Worm (Caenorhabditis elegans) whole organism, L2 larva: Measurements from ENCODE around the gene ZK856.4.

ENCODE experiments used
- C34F6.9 ChIP-seq: fragments of 150-350 bp; optimal IDR thresholded peaks from 2 replicates; lab custom pipeline; 2014; ENCODE audit warnings: missing biosample characterization, missing genetic modification characterization
- Y55F3AM.14 ChIP-seq: fragments of 200-800 bp; sonication (Bioruptor generic); optimal IDR thresholded peaks from 2 replicates; lab custom pipeline; 2018; ENCODE audit warnings: mild to moderate bottlenecking, missing genetic modification characterization, missing compliant biosample characterization
- ZK546.5 ChIP-seq: sonication (generic microtip); optimal IDR thresholded peaks from 2 replicates; lab custom pipeline; 2017; ENCODE audit warnings: missing biosample characterization, missing genetic modification characterization
- alr-1 ChIP-seq: fragments of 150-350 bp; optimal IDR thresholded peaks from 2 replicates; lab custom pipeline; 2014; ENCODE audit warnings: missing biosample characterization, missing genetic modification characterization
- ama-1 ChIP-seq: fragments of 150-350 bp; optimal IDR thresholded peaks from 2 replicates; lab custom pipeline; 2018; ENCODE audit warnings: inconsistent platforms
- ceh-16 ChIP-seq: fragments of 150-350 bp; optimal IDR thresholded peaks from 2 replicates; lab custom pipeline; 2014; ENCODE audit warnings: missing biosample characterization, missing genetic modification characterization
- ceh-82 ChIP-seq: fragments of 150-350 bp; optimal IDR thresholded peaks from 2 replicates; lab custom pipeline; 2014; ENCODE audit warnings: missing biosample characterization, missing genetic modification characterization
- crh-2 ChIP-seq: sonication (generic microtip); optimal IDR thresholded peaks from 2 replicates; lab custom pipeline; 2017; ENCODE audit warnings: missing biosample characterization, missing genetic modification characterization
- egl-27 ChIP-seq: sonication (generic microtip); optimal IDR thresholded peaks from 3 replicates; lab custom pipeline; 2017; ENCODE audit warnings: missing biosample characterization, missing genetic modification reagents, missing genetic modification characterization
- elt-1 ChIP-seq: fragments of 150-350 bp; optimal IDR thresholded peaks from 2 replicates; lab custom pipeline; 2014; ENCODE audit warnings: missing biosample characterization, missing genetic modification characterization
- lin-11 ChIP-seq: fragments of 150-350 bp; sonication (generic microtip); optimal IDR thresholded peaks from 2 replicates; lab custom pipeline; 2014; ENCODE audit warnings: missing biosample characterization, missing genetic modification characterization, inconsistent platforms, mixed read lengths
- lin-13 ChIP-seq: fragments of 150-350 bp; optimal IDR thresholded peaks from 2 replicates; lab custom pipeline; 2014; ENCODE audit warnings: missing biosample characterization, missing genetic modification reagents, missing genetic modification characterization
- lin-39 ChIP-seq: fragments of 150-350 bp; optimal IDR thresholded peaks from 2 replicates; lab custom pipeline; 2014; ENCODE audit warnings: missing biosample characterization, missing genetic modification reagents, missing genetic modification characterization
- lsy-2 ChIP-seq, 2 experiments: fragments of 150-350 bp in 1 of 2; sonication (generic microtip) in 1 of 2; optimal IDR thresholded peaks; 2 replicates each; lab custom pipeline; 2014 to 2017; ENCODE audit warnings: missing biosample characterization in 2 of 2, missing genetic modification characterization in 2 of 2
- mab-5 ChIP-seq: fragments of 150-350 bp; optimal IDR thresholded peaks from 2 replicates; lab custom pipeline; 2014; ENCODE audit warnings: missing biosample characterization, missing genetic modification characterization
- mbf-1 ChIP-seq: sonication (generic microtip); optimal IDR thresholded peaks from 2 replicates; lab custom pipeline; 2017; ENCODE audit warnings: missing biosample characterization, missing genetic modification characterization
- mdl-1 ChIP-seq, 2 experiments: fragments of 150-350 bp in 1 of 2; sonication (generic microtip) in 1 of 2; optimal IDR thresholded peaks; 2 replicates each; lab custom pipeline; 2017; ENCODE audit warnings: missing biosample characterization in 2 of 2, missing genetic modification characterization in 2 of 2
- nhr-10 ChIP-seq: sonication (generic microtip); optimal IDR thresholded peaks from 2 replicates; lab custom pipeline; 2017; ENCODE audit warnings: missing biosample characterization, missing genetic modification characterization
- nhr-11 ChIP-seq: fragments of 150-350 bp; optimal IDR thresholded peaks from 2 replicates; lab custom pipeline; 2014; ENCODE audit warnings: missing biosample characterization, missing genetic modification characterization
- nhr-12 ChIP-seq: fragments of 150-350 bp; optimal IDR thresholded peaks from 2 replicates; lab custom pipeline; 2014; ENCODE audit warnings: missing biosample characterization, missing genetic modification characterization
- nhr-129 ChIP-seq: fragments of 150-350 bp; optimal IDR thresholded peaks from 2 replicates; lab custom pipeline; 2014; ENCODE audit warnings: missing biosample characterization, missing genetic modification characterization
- nhr-21 ChIP-seq: fragments of 150-350 bp; optimal IDR thresholded peaks from 2 replicates; lab custom pipeline; 2014; ENCODE audit warnings: missing biosample characterization, missing genetic modification characterization
- nhr-23 ChIP-seq: fragments of 150-350 bp; optimal IDR thresholded peaks from 2 replicates; lab custom pipeline; 2014; ENCODE audit warnings: missing biosample characterization, missing genetic modification reagents, missing genetic modification characterization
- nhr-237 ChIP-seq: fragments of 150-350 bp; optimal IDR thresholded peaks from 2 replicates; lab custom pipeline; 2014; ENCODE audit warnings: missing biosample characterization, missing genetic modification characterization
- nhr-6 ChIP-seq: fragments of 150-350 bp; optimal IDR thresholded peaks from 2 replicates; lab custom pipeline; 2014; ENCODE audit warnings: missing biosample characterization, missing genetic modification characterization
- sem-4 ChIP-seq: fragments of 150-350 bp; optimal IDR thresholded peaks from 2 replicates; lab custom pipeline; 2014; ENCODE audit warnings: missing biosample characterization, missing genetic modification reagents, missing genetic modification characterization
- sma-3 ChIP-seq: sonication (generic microtip); optimal IDR thresholded peaks from 2 replicates; lab custom pipeline; 2016; ENCODE audit warnings: missing genetic modification reagents, missing genetic modification characterization, missing compliant biosample characterization
- snpc-4 ChIP-seq: fragments of 150-350 bp; optimal IDR thresholded peaks from 2 replicates; lab custom pipeline; 2014; ENCODE audit warnings: missing biosample characterization, missing genetic modification characterization
- unc-55 ChIP-seq: fragments of 150-350 bp; sonication (generic microtip); optimal IDR thresholded peaks from 3 replicates; lab custom pipeline; 2014; ENCODE audit warnings: missing biosample characterization, missing genetic modification reagents, missing genetic modification characterization
- unc-62 ChIP-seq: fragments of 150-350 bp; optimal IDR thresholded peaks from 2 replicates; lab custom pipeline; 2014; ENCODE audit warnings: missing biosample characterization, missing genetic modification reagents, missing genetic modification characterization
- zag-1 ChIP-seq: fragments of 150-350 bp; optimal IDR thresholded peaks from 2 replicates; lab custom pipeline; 2014; ENCODE audit warnings: missing biosample characterization, missing genetic modification characterization
- ztf-1 ChIP-seq: fragments of 200-800 bp; sonication (Bioruptor generic); conservative IDR thresholded peaks from 2 replicates; pipeline ENCODE4 v1.3.6; 2022; ENCODE audit warnings: missing genetic modification characterization, missing compliant biosample characterization
- ztf-11 ChIP-seq: sonication (generic microtip); optimal IDR thresholded peaks from 2 replicates; lab custom pipeline; 2017; ENCODE audit warnings: missing biosample characterization, missing genetic modification characterization
- ztf-4 ChIP-seq: fragments of 150-350 bp; optimal IDR thresholded peaks from 2 replicates; lab custom pipeline; 2014; ENCODE audit warnings: missing biosample characterization, missing genetic modification characterization

The ZK856.4 gene

DNA sequence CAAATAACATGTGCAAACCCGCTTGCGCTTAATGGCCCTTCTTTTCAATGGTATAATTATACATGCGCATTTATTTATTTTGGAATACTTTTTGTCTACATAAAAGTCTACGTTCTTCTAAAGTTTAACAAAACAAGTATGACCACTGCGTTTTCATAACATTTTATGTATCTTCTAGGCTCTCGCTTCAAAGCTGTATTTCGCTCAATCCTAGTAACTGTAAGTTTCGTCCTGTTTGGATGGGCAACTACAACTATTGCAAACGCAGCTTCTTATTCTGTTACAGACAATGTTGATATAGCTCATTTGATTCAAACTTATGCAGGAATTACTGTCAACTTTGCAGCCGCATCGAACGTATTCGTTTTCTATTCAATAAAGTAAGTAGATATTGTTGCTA, 33.4 kb upstream of the ZK856.4 start, which contains the start of gene srsx-27:
TSS of gene srsx-27 (plus strand) at position 301 of the 400 bp plus-strand sequence.
- TF ChIP-seq zag-1 (tag; lab: Kevin White, UChicago) (no peak), nhr-129 (tag; lab: Kevin White, UChicago) (no peak), nhr-11 (tag; lab: Kevin White, UChicago) (no peak), mdl-1 (tag; optimal IDR thresholded peaks at IDR 0.05; lab: Kevin White, UChicago) (no peak), mab-5 (tag; lab: Kevin White, UChicago) (no peak), lin-39 (tag; lab: Kevin White, UChicago) (no peak)

DNA sequence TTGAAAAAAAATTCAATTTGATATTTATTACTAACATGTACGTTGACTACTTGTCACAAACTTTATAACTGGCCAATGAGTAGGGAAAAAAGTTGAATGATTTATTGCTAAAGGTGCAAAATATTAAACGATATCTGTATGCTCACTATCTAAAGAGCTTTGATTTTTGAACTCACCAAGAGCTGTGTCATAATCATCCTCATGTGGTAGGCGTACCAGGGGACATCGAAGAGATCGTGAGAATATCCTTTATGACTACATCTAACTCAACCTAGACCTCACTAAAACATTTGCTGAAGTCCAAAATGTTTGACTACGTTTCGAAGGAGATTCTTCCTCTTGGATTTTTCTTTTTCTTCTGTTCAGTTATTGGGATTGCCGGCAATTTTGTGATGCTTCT, 30.8 kb upstream of the ZK856.4 start, which contains the start of gene srsx-28:
TSS of gene srsx-28 (plus strand) at position 301 of the 400 bp plus-strand sequence.
- TF ChIP-seq snpc-4 (tag; lab: Kevin White, UChicago) (no peak), nhr-23 (tag; lab: Kevin White, UChicago) (no peak), lin-39 (tag; lab: Kevin White, UChicago) (no peak), nhr-21 (no peak), lin-11 (tag; lab: Kevin White, UChicago) (no peak), nhr-11 (tag; lab: Kevin White, UChicago) (no peak), nhr-6 (tag; lab: Kevin White, UChicago) (no peak), alr-1 (tag; lab: Kevin White, UChicago) (no peak), ama-1 (no peak), lin-13 (no peak), lsy-2 (tag; optimal IDR thresholded peaks at IDR 0.05; lab: Kevin White, UChicago) (no peak), ztf-4 (no peak), egl-27 (tag; lab: Kevin White, UChicago) (no peak), nhr-237 (tag; lab: Kevin White, UChicago) (no peak), nhr-10 (tag; lab: Kevin White, UChicago) (no peak), nhr-12 (tag; lab: Kevin White, UChicago) (no peak), unc-55 (GFP tag; lab: Kevin White, UChicago) (no peak), C34F6.9 (tag; lab: Kevin White, UChicago) (no peak), mbf-1 (tag; lab: Kevin White, UChicago) (no peak), elt-1 (tag; lab: Kevin White, UChicago) (no peak)

DNA sequence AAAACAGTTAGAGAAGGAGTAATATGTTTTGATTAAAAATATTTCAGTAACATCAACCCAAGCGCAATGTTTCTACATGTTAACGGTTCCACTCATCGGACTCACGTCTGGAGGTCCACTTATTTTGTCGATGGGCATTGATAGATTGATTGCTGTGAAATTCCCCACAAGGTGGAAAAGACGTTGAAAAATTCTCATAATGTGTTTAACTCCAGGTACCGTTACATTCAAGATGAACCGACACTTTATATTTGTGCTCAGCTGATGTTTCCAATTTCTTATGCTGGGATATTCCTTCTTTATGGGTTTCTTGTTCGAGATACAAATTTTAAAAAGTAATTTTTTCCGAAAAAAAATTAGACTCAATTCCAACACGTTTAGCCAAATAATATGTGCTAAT, 30.0 kb upstream of the ZK856.4 start:
- no peak for TF ChIP-seq sma-3 (GFP tag; lab: Kevin White, UChicago)
- TF ChIP-seq crh-2 (tag; lab: Kevin White, UChicago): no peak

- TF ChIP-seq ama-1 (no peak), unc-55 (GFP tag; lab: Kevin White, UChicago) (no peak)
Observed at ce11 chrV:10154698-10155097, 28.4 kb upstream of the ZK856.4 start, which contains the start of gene srsx-29. TSS of gene srsx-29 (plus strand) at chrV:10154998.

DNA sequence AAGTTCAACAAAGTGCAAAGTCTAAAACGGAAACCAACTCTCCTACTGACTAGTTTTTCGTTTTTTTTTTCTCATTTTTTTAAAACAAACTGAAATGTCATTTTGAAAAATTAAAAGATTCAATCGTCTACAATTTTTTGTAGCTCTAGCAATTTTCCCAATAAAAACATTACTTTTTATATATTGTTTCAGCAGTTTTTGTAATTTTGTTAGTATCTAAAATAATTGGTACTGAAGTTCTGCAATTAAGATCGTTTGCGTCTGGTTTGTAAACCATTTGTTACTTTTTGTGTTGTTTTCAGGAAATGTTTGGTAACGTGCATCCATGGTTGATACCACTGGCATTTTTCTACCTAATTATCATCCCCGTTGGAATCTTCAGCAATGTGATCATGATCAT, 24.6 kb upstream of the ZK856.4 start, which contains the start of gene srsx-30:
TSS of gene srsx-30 (plus strand) at position 301 of the 400 bp plus-strand sequence.
- TF ChIP-seq sem-4 (tag; lab: Kevin White, UChicago) (no peak), ZK546.5 (tag; lab: Kevin White, UChicago) (no peak), ceh-82 (tag; lab: Kevin White, UChicago) (no peak), mbf-1 (tag; lab: Kevin White, UChicago) (no peak), Y55F3AM.14 (GFP tag; lab: Kevin White, UChicago) (no peak), ztf-1 (GFP tag; lab: Robert Waterston, UW) (no peak), ceh-16 (tag; lab: Kevin White, UChicago) (no peak), ztf-4 (no peak), nhr-6 (tag; lab: Kevin White, UChicago) (no peak), unc-62 (GFP tag; lab: Kevin White, UChicago) (no peak), ztf-11 (tag; lab: Kevin White, UChicago) (no peak), lin-11 (tag; lab: Kevin White, UChicago) (no peak)
